Worm (Caenorhabditis elegans) whole organism, L1 larva: Measurements from ENCODE around the gene nfki-1.

Experiments
- C16A3.4 ChIP-seq: fragments of 150-350 bp; optimal IDR thresholded peaks from 2 replicates; lab custom pipeline; 2014; ENCODE audit warnings: missing biosample characterization, missing genetic modification characterization
- C34B4.2 ChIP-seq: sonication (generic microtip); optimal IDR thresholded peaks from 2 replicates; lab custom pipeline; 2017; ENCODE audit warnings: mild to moderate bottlenecking, missing genetic modification characterization, missing compliant biosample characterization
- Y116A8C.19 ChIP-seq: sonication (generic microtip); optimal IDR thresholded peaks from 2 replicates; lab custom pipeline; 2016; ENCODE audit warnings: missing compliant biosample characterization, missing genetic modification characterization, borderline replicate concordance
- aha-1 ChIP-seq: fragments of 150-350 bp; optimal IDR thresholded peaks from 2 replicates; lab custom pipeline; 2014; ENCODE audit warnings: missing biosample characterization, missing genetic modification characterization
- alr-1 ChIP-seq: fragments of 200-800 bp; sonication (Bioruptor generic); optimal IDR thresholded peaks from 2 replicates; lab custom pipeline; 2018; ENCODE audit warnings: borderline replicate concordance, mild to moderate bottlenecking, missing genetic modification characterization, missing compliant biosample characterization
- aly-2 ChIP-seq: fragments of 150-350 bp; optimal IDR thresholded peaks from 2 replicates; lab custom pipeline; 2014; ENCODE audit warnings: missing biosample characterization, missing genetic modification characterization
- blmp-1 ChIP-seq: fragments of 150-350 bp; optimal IDR thresholded peaks from 2 replicates; lab custom pipeline; 2014; ENCODE audit warnings: missing biosample characterization, missing genetic modification characterization
- ceh-63 ChIP-seq: fragments of 200-800 bp; sonication (Bioruptor generic); optimal IDR thresholded peaks from 2 replicates; lab custom pipeline; 2018; ENCODE audit warnings: mild to moderate bottlenecking, missing genetic modification characterization, missing compliant biosample characterization
- ceh-82 ChIP-seq, 3 experiments: fragments of 150-350 bp in 1 of 3; sonication (generic microtip) in 2 of 3; optimal IDR thresholded peaks; 2 replicates each; lab custom pipeline; 2014 to 2017; ENCODE audit warnings: missing biosample characterization in 3 of 3, missing genetic modification characterization in 3 of 3
- ceh-88 ChIP-seq: fragments of 200-800 bp; sonication (Bioruptor generic); IDR thresholded peaks from 2 replicates; pipeline ENCODE4 v1.3.6; 2022; ENCODE audit warnings: missing genetic modification characterization, missing compliant biosample characterization
- ceh-90 ChIP-seq: sonication (generic microtip); optimal IDR thresholded peaks from 2 replicates; lab custom pipeline; 2016; ENCODE audit warnings: missing genetic modification characterization, missing compliant biosample characterization
- ces-1 ChIP-seq: fragments of 150-350 bp; optimal IDR thresholded peaks from 2 replicates; lab custom pipeline; 2014; ENCODE audit warnings: missing biosample characterization, missing genetic modification reagents, missing genetic modification characterization
- dpl-1 ChIP-seq, 3 experiments: fragments of 150-350 bp in 2 of 3; sonication (generic microtip) in 1 of 3; optimal IDR thresholded peaks; 2 replicates each; lab custom pipeline; 2014 to 2017; ENCODE audit warnings: missing biosample characterization in 3 of 3, missing genetic modification characterization in 3 of 3, missing genetic modification reagents in 3 of 3
- dsc-1 ChIP-seq: sonication (generic microtip); optimal IDR thresholded peaks from 2 replicates; lab custom pipeline; 2016; ENCODE audit warnings: mild to moderate bottlenecking, missing genetic modification characterization, missing compliant biosample characterization
- efl-1 ChIP-seq, 4 experiments: fragments of 150-350 bp; optimal IDR thresholded peaks in 3 of 4; peaks in 1 of 4; 1 replicate in 1 of 4; 2 replicates in 3 of 4; lab custom pipeline; 2014; ENCODE audit warnings: missing biosample characterization in 2 of 4, missing genetic modification characterization in 2 of 4, missing genetic modification reagents in 2 of 4
- elt-2 ChIP-seq: sonication (generic microtip); optimal IDR thresholded peaks from 2 replicates; lab custom pipeline; 2016; ENCODE audit warnings: missing genetic modification characterization, mild to moderate bottlenecking, inconsistent platforms, missing compliant biosample characterization, missing genetic modification reagents
- elt-3 ChIP-seq, 6 experiments: fragments of 150-350 bp in 1 of 6; sonication (generic microtip); optimal IDR thresholded peaks; 2 replicates each; lab custom pipeline; 2017 to 2018; ENCODE audit warnings: missing biosample characterization in 6 of 6, missing genetic modification characterization in 6 of 6, inconsistent platforms in 1 of 6
- ets-5 ChIP-seq: fragments of 200-800 bp; sonication (Bioruptor generic); IDR thresholded peaks from 2 replicates; pipeline ENCODE4 v1.3.6; 2022; ENCODE audit warnings: missing genetic modification characterization, missing compliant biosample characterization
- fkh-4 ChIP-seq: sonication (generic microtip); optimal IDR thresholded peaks from 2 replicates; lab custom pipeline; 2016; ENCODE audit warnings: missing compliant biosample characterization, missing genetic modification characterization, borderline replicate concordance
- fkh-8 ChIP-seq: sonication (generic microtip); optimal IDR thresholded peaks from 2 replicates; lab custom pipeline; 2016; ENCODE audit warnings: mild to moderate bottlenecking, missing genetic modification characterization, missing compliant biosample characterization
- fos-1 ChIP-seq: fragments of 150-350 bp; optimal IDR thresholded peaks from 2 replicates; lab custom pipeline; 2014; ENCODE audit warnings: missing biosample characterization, missing genetic modification characterization
- hlh-17 ChIP-seq: fragments of 200-800 bp; sonication (Bioruptor generic); optimal IDR thresholded peaks from 2 replicates; lab custom pipeline; 2018; ENCODE audit warnings: missing genetic modification characterization, mild to moderate bottlenecking, missing compliant biosample characterization, moderate library complexity, borderline replicate concordance
- hpl-2 ChIP-seq: fragments of 150-350 bp; optimal IDR thresholded peaks from 2 replicates; lab custom pipeline; 2014; ENCODE audit warnings: missing biosample characterization, missing genetic modification reagents, missing genetic modification characterization
- isw-1 ChIP-seq: fragments of 200-800 bp; sonication (Bioruptor generic); IDR thresholded peaks from 2 replicates; pipeline ENCODE4 v1.3.6; 2022; ENCODE audit warnings: missing genetic modification characterization, missing compliant biosample characterization
- lin-13 ChIP-seq: fragments of 150-350 bp; optimal IDR thresholded peaks from 2 replicates; lab custom pipeline; 2014; ENCODE audit warnings: missing biosample characterization, missing genetic modification reagents, missing genetic modification characterization
- lin-14 ChIP-seq: fragments of 200-800 bp; sonication (Bioruptor generic); optimal IDR thresholded peaks from 2 replicates; lab custom pipeline; 2018; ENCODE audit warnings: mild to moderate bottlenecking, missing genetic modification characterization, moderate library complexity, missing compliant biosample characterization
- lin-15B ChIP-seq: fragments of 150-350 bp; sonication (generic microtip); optimal IDR thresholded peaks from 3 replicates; lab custom pipeline; 2014; ENCODE audit warnings: missing biosample characterization, missing genetic modification characterization
- lsy-2 ChIP-seq, 2 experiments: fragments of 150-350 bp; optimal IDR thresholded peaks; 2 replicates each; lab custom pipeline; 2014; ENCODE audit warnings: missing biosample characterization in 2 of 2, missing genetic modification characterization in 2 of 2
- mep-1 ChIP-seq: fragments of 150-350 bp; optimal IDR thresholded peaks from 2 replicates; lab custom pipeline; 2014; ENCODE audit warnings: missing biosample characterization, missing genetic modification characterization
- nhr-20 ChIP-seq: sonication (generic microtip); optimal IDR thresholded peaks from 2 replicates; lab custom pipeline; 2016; ENCODE audit warnings: mild to moderate bottlenecking, missing genetic modification characterization, missing compliant biosample characterization
- nhr-47 ChIP-seq: sonication (generic microtip); optimal IDR thresholded peaks from 2 replicates; lab custom pipeline; 2016; ENCODE audit warnings: mild to moderate bottlenecking, missing genetic modification characterization, moderate library complexity, missing compliant biosample characterization
- nhr-76 ChIP-seq: sonication (generic microtip); optimal IDR thresholded peaks from 2 replicates; lab custom pipeline; 2017; ENCODE audit warnings: missing biosample characterization, missing genetic modification characterization
- nhr-77 ChIP-seq: fragments of 150-350 bp; optimal IDR thresholded peaks from 2 replicates; lab custom pipeline; 2014; ENCODE audit warnings: missing biosample characterization, missing genetic modification characterization
- nhr-90 ChIP-seq: sonication (generic microtip); optimal IDR thresholded peaks from 2 replicates; lab custom pipeline; 2016; ENCODE audit warnings: mild to moderate bottlenecking, missing genetic modification characterization, missing compliant biosample characterization; ENCODE audit not compliant: poor library complexity
- pag-3 ChIP-seq: sonication (generic microtip); optimal IDR thresholded peaks from 2 replicates; lab custom pipeline; 2017; ENCODE audit warnings: missing genetic modification characterization, mild to moderate bottlenecking, missing compliant biosample characterization, antibody characterized with exemption, borderline replicate concordance; ENCODE audit not compliant: insufficient read depth
- pqm-1 ChIP-seq: sonication (generic microtip); optimal IDR thresholded peaks from 3 replicates; lab custom pipeline; 2017; ENCODE audit warnings: missing biosample characterization, missing genetic modification characterization
- rnt-1 ChIP-seq: sonication (generic microtip); optimal IDR thresholded peaks from 2 replicates; lab custom pipeline; 2016; ENCODE audit warnings: mild to moderate bottlenecking, missing genetic modification characterization, moderate library complexity, missing compliant biosample characterization
- snpc-4 ChIP-seq: fragments of 150-350 bp; optimal IDR thresholded peaks from 2 replicates; lab custom pipeline; 2014; ENCODE audit warnings: missing biosample characterization, missing genetic modification characterization
- snu-23 ChIP-seq: sonication (generic microtip); optimal IDR thresholded peaks from 2 replicates; lab custom pipeline; 2016; ENCODE audit warnings: missing genetic modification characterization, missing compliant biosample characterization
- sox-4 ChIP-seq: sonication (generic microtip); optimal IDR thresholded peaks from 2 replicates; lab custom pipeline; 2016; ENCODE audit warnings: missing genetic modification characterization, missing compliant biosample characterization
- sptf-1 ChIP-seq: fragments of 150-350 bp; optimal IDR thresholded peaks from 2 replicates; lab custom pipeline; 2014; ENCODE audit warnings: missing biosample characterization, missing genetic modification characterization
- swsn-7 ChIP-seq: sonication (generic microtip); optimal IDR thresholded peaks from 2 replicates; lab custom pipeline; 2016; ENCODE audit warnings: missing genetic modification characterization, missing compliant biosample characterization
- tbx-2 ChIP-seq: sonication (generic microtip); optimal IDR thresholded peaks from 2 replicates; lab custom pipeline; 2016; ENCODE audit warnings: missing genetic modification characterization, missing compliant biosample characterization
- unc-130 ChIP-seq: fragments of 150-350 bp; optimal IDR thresholded peaks from 2 replicates; lab custom pipeline; 2017; ENCODE audit warnings: missing biosample characterization, missing genetic modification characterization, inconsistent platforms
- unc-86 ChIP-seq: sonication (generic microtip); optimal IDR thresholded peaks from 2 replicates; lab custom pipeline; 2016; ENCODE audit warnings: missing genetic modification characterization, missing compliant biosample characterization
- unc-98 ChIP-seq: fragments of 200-800 bp; sonication (Bioruptor generic); IDR thresholded peaks from 2 replicates; pipeline ENCODE4 v1.3.6; 2022; ENCODE audit warnings: missing genetic modification characterization, missing compliant biosample characterization
- xbp-1 ChIP-seq: sonication (generic microtip); optimal IDR thresholded peaks from 2 replicates; lab custom pipeline; 2016; ENCODE audit warnings: missing genetic modification characterization, missing compliant biosample characterization
- zag-1 ChIP-seq: fragments of 150-350 bp; optimal IDR thresholded peaks from 2 replicates; lab custom pipeline; 2014; ENCODE audit warnings: missing biosample characterization, missing genetic modification characterization
- zip-4 ChIP-seq: fragments of 200-800 bp; sonication (Bioruptor generic); optimal IDR thresholded peaks from 2 replicates; lab custom pipeline; 2018; ENCODE audit warnings: mild to moderate bottlenecking, missing genetic modification characterization, moderate library complexity, missing compliant biosample characterization
- ztf-11 ChIP-seq, 2 experiments: sonication (generic microtip); optimal IDR thresholded peaks; 2 replicates each; lab custom pipeline; 2016 to 2017; ENCODE audit warnings: missing genetic modification characterization in 2 of 2, missing biosample characterization in 1 of 2, missing compliant biosample characterization in 1 of 2
- ztf-4 ChIP-seq: fragments of 150-350 bp; optimal IDR thresholded peaks from 2 replicates; lab custom pipeline; 2014; ENCODE audit warnings: missing biosample characterization, missing genetic modification characterization

nfki-1 gene

ce11 chrX:15353874-15354480 lies 1.1 kb upstream of the nfki-1 start (continued):
- TF ChIP-seq unc-130 (tag; lab: Kevin White, UChicago) = peak; percentile 81
- TF ChIP-seq elt-2 (tag; lab: Kevin White, UChicago) = no peak
- no peak for TF ChIP-seq alr-1 (tag; lab: Kevin White, UChicago)
- TF ChIP-seq sptf-1 = no peak
- TF ChIP-seq ceh-90 (tag; lab: Kevin White, UChicago) = peak; percentile 1
- TF ChIP-seq lin-15B (tag; lab: Kevin White, UChicago) = peak; percentile 40
- peak; percentile 70 for TF ChIP-seq fos-1 (tag; lab: Kevin White, UChicago)
- peak; percentile 75 for TF ChIP-seq C16A3.4
- TF ChIP-seq ces-1 (GFP tag; lab: Kevin White, UChicago) = peak; percentile 61
- TF ChIP-seq efl-1 (optimal IDR thresholded peaks at IDR 0.05; lab: Kevin White, UChicago) = peak; percentile 57 to 69
- TF ChIP-seq efl-1 (GFP tag; optimal IDR thresholded peaks at IDR 0.05 in 1 of 2; lab: Kevin White, UChicago) = peak; percentile 20 to 91
- peak; percentile 98 for TF ChIP-seq fkh-8 (tag; lab: Kevin White, UChicago)
- peak; percentile 76 to 89 for TF ChIP-seq lsy-2 (tag; optimal IDR thresholded peaks at IDR 0.05; lab: Kevin White, UChicago)
- TF ChIP-seq aha-1 = no peak
- TF ChIP-seq pag-3 = peak; percentile 82
- TF ChIP-seq swsn-7 = peak; percentile 88
- TF ChIP-seq Y116A8C.19 (tag; lab: Kevin White, UChicago) = no peak
- peak; percentile 45 for TF ChIP-seq aly-2 (tag; lab: Kevin White, UChicago)
- no peak for TF ChIP-seq ztf-11 (tag; optimal IDR thresholded peaks at IDR 0.05; lab: Kevin White, UChicago)
- peak; percentile 92 for TF ChIP-seq unc-86 (tag; lab: Kevin White, UChicago)
- peak; percentile 49 for TF ChIP-seq fkh-4 (tag; lab: Kevin White, UChicago)
- peak; percentile 62 for TF ChIP-seq ceh-88 (GFP tag; lab: Robert Waterston, UW)
- peak; percentile 11 to 44 (median 28) for TF ChIP-seq dpl-1 (GFP tag; optimal IDR thresholded peaks at IDR 0.05; lab: Kevin White, UChicago)
- peak; percentile 54 for TF ChIP-seq ztf-4 (tag; lab: Kevin White, UChicago)
- no peak for TF ChIP-seq ets-5 (GFP tag; lab: Robert Waterston, UW)
- peak; percentile 61 to 82 (median 78) for TF ChIP-seq ceh-82 (tag; optimal IDR thresholded peaks at IDR 0.05; lab: Kevin White, UChicago)
- TF ChIP-seq unc-98 = no peak
- peak; percentile 70 for TF ChIP-seq isw-1
- TF ChIP-seq ceh-63 (GFP tag; lab: Kevin White, UChicago) = no peak
- peak; percentile 66 for TF ChIP-seq nhr-90 (tag; lab: Kevin White, UChicago)
- no peak for TF ChIP-seq pqm-1 (tag; lab: Kevin White, UChicago)
- peak; percentile 89 for TF ChIP-seq zag-1
- TF ChIP-seq sox-4 (tag; lab: Kevin White, UChicago) = peak; percentile 38
- TF ChIP-seq rnt-1 (tag; lab: Kevin White, UChicago) = peak; percentile 75
- no peak for TF ChIP-seq hlh-17
- TF ChIP-seq blmp-1 = peak; percentile 98
- no peak for TF ChIP-seq C34B4.2
- TF ChIP-seq snpc-4 = peak; percentile 17

DNA sequence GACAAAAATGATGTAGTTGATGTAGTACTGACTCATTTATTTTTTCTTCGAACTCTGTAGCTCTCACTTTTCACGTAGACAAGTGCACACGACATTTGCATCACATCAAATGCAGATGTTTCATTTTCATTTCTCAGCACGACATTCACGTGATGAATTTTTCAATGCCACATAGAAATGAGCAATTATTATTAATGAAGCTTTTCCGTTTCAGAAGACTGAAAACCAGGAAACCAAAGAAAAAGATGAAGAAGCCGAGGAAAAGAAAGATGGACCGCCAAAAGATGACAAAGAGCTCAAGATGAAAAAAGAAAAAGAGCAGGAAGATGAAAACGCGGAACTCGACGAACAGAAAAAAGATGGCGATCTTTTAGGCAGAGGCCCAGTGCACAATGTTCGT lies 565 bp downstream of the nfki-1 start:
- no peak for TF ChIP-seq tbx-2
- no peak for TF ChIP-seq mep-1 (tag; lab: Kevin White, UChicago)
- no peak for TF ChIP-seq nhr-76 (tag; lab: Kevin White, UChicago)
- no peak for TF ChIP-seq elt-3 (tag; optimal IDR thresholded peaks at IDR 0.05; lab: Kevin White, UChicago)
- peak; percentile 64 for TF ChIP-seq fkh-8 (tag; lab: Kevin White, UChicago)
- peak; percentile 69 for TF ChIP-seq dsc-1 (tag; lab: Kevin White, UChicago)
- peak in 1 of 3 experiments; percentile 17 for TF ChIP-seq ceh-82 (tag; optimal IDR thresholded peaks at IDR 0.05; lab: Kevin White, UChicago)
- no peak for TF ChIP-seq zip-4
- TF ChIP-seq nhr-47 (tag; lab: Kevin White, UChicago) = peak; percentile 57
- no peak for TF ChIP-seq nhr-20 (tag; lab: Kevin White, UChicago)
- TF ChIP-seq hpl-2 (GFP tag; lab: Kevin White, UChicago) = no peak
- no peak for TF ChIP-seq ces-1 (GFP tag; lab: Kevin White, UChicago)
- no peak for TF ChIP-seq xbp-1
- TF ChIP-seq snu-23 (GFP tag; lab: Kevin White, UChicago) = peak; percentile 16
- TF ChIP-seq lin-14 (GFP tag; lab: Kevin White, UChicago) = peak; percentile 70
- TF ChIP-seq pag-3 = no peak
- TF ChIP-seq ets-5 (GFP tag; lab: Robert Waterston, UW) = no peak
- no peak for TF ChIP-seq swsn-7
- TF ChIP-seq unc-86 (tag; lab: Kevin White, UChicago) = peak; percentile 76
- TF ChIP-seq lin-13 (GFP tag; lab: Kevin White, UChicago) = no peak
- TF ChIP-seq nhr-77 (tag; lab: Kevin White, UChicago) = no peak
